Fruit fly (Drosophila melanogaster): ENCODE measurements around the gene Mst84B.

Gene Mst84B

DNA sequence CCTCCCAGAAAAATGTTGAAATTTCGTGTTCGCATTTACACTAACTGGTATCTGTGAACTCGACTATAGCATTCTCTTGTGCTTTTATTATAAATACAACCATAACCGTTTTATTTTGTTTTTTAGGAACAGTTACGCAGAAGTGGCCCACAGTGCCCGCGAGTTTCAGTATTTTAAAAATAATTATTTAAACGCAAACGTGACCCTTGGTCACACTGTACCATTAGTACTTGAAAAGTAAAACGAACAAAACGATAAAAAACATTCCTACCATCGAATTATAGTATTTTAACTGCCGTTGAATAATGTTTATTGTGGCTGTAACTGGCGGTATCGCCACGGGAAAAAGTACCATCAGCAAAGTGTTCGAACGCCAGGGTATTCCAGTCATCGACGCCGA lies 20.0 kb downstream of the Mst84B start, which contains the start of gene Dpck (continued):
- TF ChIP-seq fd96Cb (tag; optimal IDR thresholded peaks at IDR 0.05) (no peak), Drgx (GFP tag; IDR thresholded peaks at IDR 0.05) (peak; percentile 45), kni (GFP tag; optimal IDR thresholded peaks at IDR 0.05) (peak; percentile 72), cad (GFP tag; optimal IDR thresholded peaks at IDR 0.05) (no peak), Lhr (GFP tag; optimal IDR thresholded peaks at IDR 0.05) (peak; percentile 60), nerfin-2 (GFP tag; IDR thresholded peaks at IDR 0.05; ENCODE audit: partially characterized antibody) (no peak), MBD-R2 (GFP tag; IDR thresholded peaks at IDR 0.05) (peak; percentile 72), CG8359 (GFP tag; optimal IDR thresholded peaks at IDR 0.05; ENCODE audit: borderline replicate concordance) (no peak), CG16863 (GFP tag; optimal IDR thresholded peaks at IDR 0.05) (no peak), CG12071 (GFP tag; optimal IDR thresholded peaks at IDR 0.05) (peak; percentile 4), CG17328 (GFP tag; IDR thresholded peaks at IDR 0.05) (no peak), crc (GFP tag; optimal IDR thresholded peaks at IDR 0.05) (no peak), CG17359 (tag; optimal IDR thresholded peaks at IDR 0.05) (peak; percentile 27), CG6854 (GFP tag; optimal IDR thresholded peaks at IDR 0.05) (peak; percentile 1), CG13775 (GFP tag; optimal IDR thresholded peaks at IDR 0.05) (peak; percentile 9), CG3281 (GFP tag; optimal IDR thresholded peaks at IDR 0.05) (peak; percentile 1), CG2120 (GFP tag; optimal IDR thresholded peaks at IDR 0.05) (peak; percentile 44), CG18262 (tag; optimal IDR thresholded peaks at IDR 0.05) (peak; percentile 28), HmgD (GFP tag; optimal IDR thresholded peaks at IDR 0.05) (no peak), Myb (GFP tag; optimal IDR thresholded peaks at IDR 0.05) (peak; percentile 63), CG16813 (GFP tag; IDR thresholded peaks at IDR 0.05; ENCODE audit: partially characterized antibody) (no peak), CG2875 (GFP tag; optimal IDR thresholded peaks at IDR 0.05) (no peak), CG8290 (GFP tag; optimal IDR thresholded peaks at IDR 0.05) (peak; percentile 22), CG8290 (tag; optimal IDR thresholded peaks at IDR 0.05) (peak; percentile 23 to 54), CG13287 (GFP tag; IDR thresholded peaks at IDR 0.05; ENCODE audit: partially characterized antibody) (peak; percentile 10; the same call in 1 of the 2 replicates), CG15696 (tag; optimal IDR thresholded peaks at IDR 0.05) (no peak), CG10274 (GFP tag; optimal IDR thresholded peaks at IDR 0.05) (no peak), CG4424 (GFP tag; optimal IDR thresholded peaks at IDR 0.05) (peak; percentile 30), Pdp1 (GFP tag; optimal IDR thresholded peaks at IDR 0.05) (peak in 1 of 2 experiments; percentile 45), CG11723 (GFP tag; optimal IDR thresholded peaks at IDR 0.05) (peak; percentile 86), en (GFP tag; optimal IDR thresholded peaks at IDR 0.05) (peak; percentile 32), nmo (GFP tag; optimal IDR thresholded peaks at IDR 0.05) (peak; percentile 21), HLHmδ (GFP tag; optimal IDR thresholded peaks at IDR 0.05) (no peak), Dll (GFP tag; IDR thresholded peaks at IDR 0.05; ENCODE audit: partially characterized antibody) (no peak), CTCF (GFP tag; optimal IDR thresholded peaks at IDR 0.05) (peak; percentile 14), CG10654 (GFP tag; optimal IDR thresholded peaks at IDR 0.05) (peak; percentile 0), CG11504 (tag; optimal IDR thresholded peaks at IDR 0.05) (peak; percentile 24), chif (GFP tag; optimal IDR thresholded peaks at IDR 0.05) (no peak), Xrp1 (GFP tag; IDR thresholded peaks at IDR 0.05) (no peak), vvl (GFP tag; IDR thresholded peaks at IDR 0.05) (0 out of 2 replicates have a peak, but pooled peaks have one; percentile 37), ftz-f1 (GFP tag; optimal IDR thresholded peaks at IDR 0.05) (no peak), Atf6 (GFP tag; IDR thresholded peaks at IDR 0.05) (no peak), CG5245 (GFP tag; optimal IDR thresholded peaks at IDR 0.05) (no peak), pfk (GFP tag; optimal IDR thresholded peaks at IDR 0.05) (peak; percentile 37), HLH4C (GFP tag; IDR thresholded peaks at IDR 0.05; ENCODE audit: partially characterized antibody) (no peak), row (GFP tag; IDR thresholded peaks at IDR 0.05) (peak; percentile 85), E2f2 (GFP tag; IDR thresholded peaks at IDR 0.05) (peak; percentile 52; the same call in 1 of the 2 replicates)

Measured in whole organism, embryonic.